Worm (Caenorhabditis elegans): ENCODE results near the gene clc-22.
A peak's percentile ranks its signal among the peaks of the same experiment; 100 is the strongest.

The clc-22 gene

ce11 chrII:3957455-3958212, 38.2 kb downstream of the clc-22 start:
- TF ChIP-seq crh-2 (tag; optimal IDR thresholded peaks at IDR 0.05) (peak; percentile 61), gmeb-1 (tag; optimal IDR thresholded peaks at IDR 0.05) (peak; percentile 5), snpc-4 (tag; optimal IDR thresholded peaks at IDR 0.05) (no peak)

ce11 chrII:3956744-3957143, 39.1 kb downstream of the clc-22 start:
- TF ChIP-seq ceh-16 (tag; optimal IDR thresholded peaks at IDR 0.05): no peak
- no peak for TF ChIP-seq ama-1 (optimal IDR thresholded peaks at IDR 0.05)
- TF ChIP-seq nhr-21 (tag; optimal IDR thresholded peaks at IDR 0.05): no peak
- TF ChIP-seq R02D3.7 (tag; optimal IDR thresholded peaks at IDR 0.05): no peak
- peak; percentile 27 for TF ChIP-seq unc-55 (GFP tag; optimal IDR thresholded peaks at IDR 0.05)
- TF ChIP-seq dmd-4 (tag; optimal IDR thresholded peaks at IDR 0.05): no peak
- TF ChIP-seq unc-39 (tag; optimal IDR thresholded peaks at IDR 0.05): no peak
- TF ChIP-seq sma-3 (GFP tag; optimal IDR thresholded peaks at IDR 0.05): no peak
- no peak for TF ChIP-seq nhr-12 (tag; optimal IDR thresholded peaks at IDR 0.05)
- TF ChIP-seq mab-5 (tag; optimal IDR thresholded peaks at IDR 0.05): peak; percentile 14
- no peak for TF ChIP-seq aly-2 (tag; optimal IDR thresholded peaks at IDR 0.05)
- TF ChIP-seq F13H6.1 (tag; optimal IDR thresholded peaks at IDR 0.05): peak; percentile 47
- no peak for TF ChIP-seq lin-39 (tag; optimal IDR thresholded peaks at IDR 0.05)
- no peak for TF ChIP-seq nhr-237 (tag; optimal IDR thresholded peaks at IDR 0.05)
- peak; percentile 5 for TF ChIP-seq crh-2 (tag; optimal IDR thresholded peaks at IDR 0.05)
- no peak for TF ChIP-seq mbf-1 (tag; optimal IDR thresholded peaks at IDR 0.05)
- TF ChIP-seq nhr-23 (tag; optimal IDR thresholded peaks at IDR 0.05): no peak
- TF ChIP-seq elt-3 (tag; optimal IDR thresholded peaks at IDR 0.05): no peak
- peak in 1 of 2 experiments; percentile 50 for TF ChIP-seq lsy-2 (tag; optimal IDR thresholded peaks at IDR 0.05)
- peak; percentile 6 for TF ChIP-seq zag-1 (tag; optimal IDR thresholded peaks at IDR 0.05)
- TF ChIP-seq skn-1 (tag; optimal IDR thresholded peaks at IDR 0.05): no peak
- peak; percentile 76 for TF ChIP-seq C34F6.9 (tag; optimal IDR thresholded peaks at IDR 0.05)
- TF ChIP-seq egl-27 (tag; optimal IDR thresholded peaks at IDR 0.05): no peak
- no peak for TF ChIP-seq ceh-82 (tag; optimal IDR thresholded peaks at IDR 0.05)
- peak; percentile 66 for TF ChIP-seq sem-4 (tag; optimal IDR thresholded peaks at IDR 0.05)
- no peak for TF ChIP-seq ZK546.5 (tag; optimal IDR thresholded peaks at IDR 0.05)
- TF ChIP-seq ztf-4 (tag; optimal IDR thresholded peaks at IDR 0.05): no peak
- no peak for TF ChIP-seq alr-1 (tag; optimal IDR thresholded peaks at IDR 0.05)
- TF ChIP-seq sma-9 (GFP tag; optimal IDR thresholded peaks at IDR 0.05): peak; percentile 44
- no peak for TF ChIP-seq sma-9 (tag; optimal IDR thresholded peaks at IDR 0.05)
- no peak for TF ChIP-seq nhr-25 (tag; optimal IDR thresholded peaks at IDR 0.05)
- no peak for TF ChIP-seq nhr-6 (tag; optimal IDR thresholded peaks at IDR 0.05)
- no peak for TF ChIP-seq lin-11 (tag; optimal IDR thresholded peaks at IDR 0.05)

DNA sequence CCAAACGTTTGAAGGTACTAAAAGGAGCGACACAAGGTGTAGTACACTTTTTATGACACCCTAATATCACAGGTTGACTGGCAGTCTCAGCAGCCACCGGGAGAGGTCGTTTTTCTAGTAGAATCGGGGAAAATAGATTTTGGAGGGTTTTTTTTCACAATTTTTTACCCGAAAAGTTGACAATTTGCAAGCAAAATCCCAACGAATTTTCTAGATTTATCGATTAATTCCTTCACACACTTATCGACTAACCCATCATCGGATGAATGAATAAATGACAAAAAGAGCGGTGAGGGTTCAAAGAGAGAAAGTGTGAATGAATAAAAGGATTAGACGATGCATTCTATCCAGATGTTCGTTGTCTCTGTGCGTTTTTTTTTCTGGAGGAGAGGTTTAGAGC, 39.9 kb downstream of the clc-22 start:
- TF ChIP-seq sma-9 (GFP tag; optimal IDR thresholded peaks at IDR 0.05) (peak; percentile 24), sma-9 (tag; optimal IDR thresholded peaks at IDR 0.05) (no peak), unc-62 (GFP tag; optimal IDR thresholded peaks at IDR 0.05) (no peak), ama-1 (optimal IDR thresholded peaks at IDR 0.05) (no peak), ceh-82 (tag; optimal IDR thresholded peaks at IDR 0.05) (no peak), dmd-4 (tag; optimal IDR thresholded peaks at IDR 0.05) (no peak), unc-55 (GFP tag; optimal IDR thresholded peaks at IDR 0.05) (peak; percentile 41), R02D3.7 (tag; optimal IDR thresholded peaks at IDR 0.05) (no peak), crh-2 (tag; optimal IDR thresholded peaks at IDR 0.05) (no peak), Y55F3AM.14 (GFP tag; optimal IDR thresholded peaks at IDR 0.05) (no peak), skn-1 (tag; optimal IDR thresholded peaks at IDR 0.05) (no peak), ztf-11 (tag; optimal IDR thresholded peaks at IDR 0.05) (no peak), mbf-1 (tag; optimal IDR thresholded peaks at IDR 0.05) (no peak), ztf-4 (tag; optimal IDR thresholded peaks at IDR 0.05) (no peak), F13H6.1 (tag; optimal IDR thresholded peaks at IDR 0.05) (no peak), lin-13 (GFP tag; optimal IDR thresholded peaks at IDR 0.05) (no peak), nhr-11 (tag; optimal IDR thresholded peaks at IDR 0.05) (no peak)
